Worm (Caenorhabditis elegans): ENCODE data around the gene R09D1.12.
A peak's percentile ranks its signal among the peaks of the same experiment; 100 is the strongest.

The R09D1.12 gene

DNA sequence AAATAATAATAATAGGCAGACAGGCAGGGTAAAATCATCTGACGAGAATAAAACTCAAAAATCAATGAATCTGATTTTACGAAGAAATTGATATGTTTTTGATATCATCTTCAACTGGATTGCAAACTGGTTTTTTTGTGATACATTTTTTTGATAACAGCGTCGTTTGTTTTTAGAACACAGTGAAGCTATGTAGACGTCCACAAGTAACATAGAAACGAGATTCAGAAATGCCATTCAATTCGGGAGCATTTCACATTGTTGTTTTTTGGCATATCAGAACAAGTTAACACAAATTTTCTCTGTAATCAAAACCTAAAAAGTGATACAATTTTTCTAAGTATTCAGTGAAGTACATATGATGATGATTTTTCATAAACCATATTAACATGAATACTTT lies 13.8 kb downstream of the R09D1.12 start, which contains the start of gene chil-13:
TSS of gene chil-13 (minus strand) at position 101 of the 400 bp plus-strand sequence.
- TF ChIP-seq sma-3 (GFP tag; optimal IDR thresholded peaks at IDR 0.05): no peak
- TF ChIP-seq crh-2 (tag; optimal IDR thresholded peaks at IDR 0.05): no peak
- TF ChIP-seq mab-5 (tag; optimal IDR thresholded peaks at IDR 0.05): no peak
- TF ChIP-seq R02D3.7 (tag; optimal IDR thresholded peaks at IDR 0.05): no peak
- no peak for TF ChIP-seq peb-1 (tag; optimal IDR thresholded peaks at IDR 0.05)
- TF ChIP-seq nhr-129 (tag; optimal IDR thresholded peaks at IDR 0.05): no peak
- TF ChIP-seq nhr-23 (tag; optimal IDR thresholded peaks at IDR 0.05): no peak
- no peak for TF ChIP-seq ama-1 (optimal IDR thresholded peaks at IDR 0.05)

DNA sequence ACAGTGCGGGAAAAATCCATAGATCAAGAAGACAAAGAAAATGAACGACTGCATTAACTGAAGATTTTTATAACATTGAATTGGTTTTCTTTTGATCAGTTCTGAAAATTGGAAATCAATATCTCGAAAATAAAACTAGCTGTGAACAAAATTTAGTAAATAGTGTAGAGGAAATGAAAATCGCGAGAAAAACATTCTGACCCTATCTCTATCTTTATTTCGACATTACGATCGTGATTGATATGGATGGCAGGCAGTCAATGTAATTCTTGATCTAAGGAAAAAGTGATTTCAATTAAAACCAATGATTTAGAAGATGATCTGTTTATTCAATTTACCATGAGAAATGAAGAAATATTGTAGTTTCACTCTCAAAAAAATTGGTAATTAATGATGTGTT lies 16.1 kb downstream of the R09D1.12 start, which contains the start of gene kin-16:
TSS of gene kin-16 (minus strand) at position 101 of the 400 bp plus-strand sequence.
- TF ChIP-seq peb-1 (tag; optimal IDR thresholded peaks at IDR 0.05) (no peak), C34F6.9 (tag; optimal IDR thresholded peaks at IDR 0.05) (no peak), nhr-21 (tag; optimal IDR thresholded peaks at IDR 0.05) (no peak), sma-9 (GFP tag; optimal IDR thresholded peaks at IDR 0.05) (no peak), sma-9 (tag; optimal IDR thresholded peaks at IDR 0.05) (no peak), nhr-25 (tag; optimal IDR thresholded peaks at IDR 0.05) (no peak), mbf-1 (tag; optimal IDR thresholded peaks at IDR 0.05) (no peak)

DNA sequence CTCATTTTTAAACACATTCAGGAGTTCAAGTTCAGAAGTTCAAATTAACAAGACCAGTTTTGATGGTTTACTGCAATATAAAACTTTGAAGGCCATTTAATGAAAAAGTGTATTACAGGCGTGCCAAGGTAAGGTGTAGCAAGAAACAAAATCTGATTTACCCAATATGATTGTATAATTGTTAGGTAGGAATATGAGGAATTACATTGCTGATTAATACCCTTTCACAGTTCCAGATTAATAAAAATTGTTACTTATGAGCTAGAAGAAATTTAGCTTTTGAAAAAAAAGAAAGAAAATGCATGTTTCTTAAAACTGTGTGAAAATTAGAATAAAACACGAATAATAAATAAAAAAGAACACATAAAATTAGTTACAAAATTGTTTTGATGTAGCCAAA lies 18.5 kb downstream of the R09D1.12 start, which contains the start of gene kin-15:
TSS of gene kin-15 (minus strand) at position 101 of the 400 bp plus-strand sequence.
- no peak for TF ChIP-seq ztf-4 (tag; optimal IDR thresholded peaks at IDR 0.05)
- TF ChIP-seq nhr-25 (tag; optimal IDR thresholded peaks at IDR 0.05): peak; percentile 26

DNA sequence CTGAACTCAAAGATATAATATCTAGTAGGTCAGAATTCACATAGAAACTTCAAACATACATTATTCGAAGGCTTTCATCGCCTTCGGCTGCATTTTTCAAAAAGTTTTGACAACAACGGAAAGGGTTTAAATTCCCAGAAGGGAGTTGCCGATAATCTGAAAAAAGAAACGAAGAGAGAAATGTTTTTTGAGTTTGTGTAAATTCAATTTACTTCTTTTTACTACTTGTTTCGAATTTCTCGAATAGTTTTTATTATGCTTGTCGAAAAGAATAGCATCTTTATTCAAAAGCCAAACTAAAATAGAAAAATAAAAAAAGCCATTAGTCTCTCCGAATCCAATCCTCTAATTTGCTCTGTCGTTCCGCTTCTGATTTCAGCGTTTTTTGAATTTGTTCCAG lies 21.0 kb downstream of the R09D1.12 start:
- TF ChIP-seq ZK546.5 (tag; optimal IDR thresholded peaks at IDR 0.05) (no peak), nhr-25 (tag; optimal IDR thresholded peaks at IDR 0.05) (no peak), elt-3 (tag; optimal IDR thresholded peaks at IDR 0.05) (no peak), unc-62 (GFP tag; optimal IDR thresholded peaks at IDR 0.05) (no peak), unc-55 (GFP tag; optimal IDR thresholded peaks at IDR 0.05) (no peak), peb-1 (tag; optimal IDR thresholded peaks at IDR 0.05) (no peak), alr-1 (tag; optimal IDR thresholded peaks at IDR 0.05) (no peak), mab-5 (tag; optimal IDR thresholded peaks at IDR 0.05) (no peak), nhr-77 (tag; optimal IDR thresholded peaks at IDR 0.05) (no peak), ama-1 (optimal IDR thresholded peaks at IDR 0.05) (no peak), unc-39 (tag; optimal IDR thresholded peaks at IDR 0.05) (no peak), lin-13 (GFP tag; optimal IDR thresholded peaks at IDR 0.05) (no peak)

DNA sequence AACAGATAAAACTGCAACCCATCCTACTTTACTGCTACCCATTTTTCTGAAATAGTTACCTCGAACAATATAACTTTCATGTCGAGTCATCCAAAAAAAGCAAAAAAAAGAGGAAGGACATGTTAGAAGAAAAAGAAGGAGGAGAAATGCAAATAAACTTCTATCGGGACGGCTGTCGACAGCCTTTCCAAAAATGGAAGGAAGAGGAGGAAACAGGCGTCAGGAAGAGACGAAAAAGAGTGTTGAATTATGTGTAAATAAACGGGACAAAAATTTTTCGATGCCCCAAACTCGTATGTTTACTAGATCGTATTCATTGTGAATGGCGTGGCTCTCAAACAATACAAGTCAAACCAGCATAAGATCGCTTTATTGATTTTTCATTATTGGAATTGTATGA lies 24.4 kb downstream of the R09D1.12 start, which contains the start of gene M176.5:
TSS of gene M176.5 (minus strand) at position 101 of the 400 bp plus-strand sequence.
- peak; percentile 15 for TF ChIP-seq F13H6.1 (tag; optimal IDR thresholded peaks at IDR 0.05)
- TF ChIP-seq lin-39 (tag; optimal IDR thresholded peaks at IDR 0.05): no peak

DNA sequence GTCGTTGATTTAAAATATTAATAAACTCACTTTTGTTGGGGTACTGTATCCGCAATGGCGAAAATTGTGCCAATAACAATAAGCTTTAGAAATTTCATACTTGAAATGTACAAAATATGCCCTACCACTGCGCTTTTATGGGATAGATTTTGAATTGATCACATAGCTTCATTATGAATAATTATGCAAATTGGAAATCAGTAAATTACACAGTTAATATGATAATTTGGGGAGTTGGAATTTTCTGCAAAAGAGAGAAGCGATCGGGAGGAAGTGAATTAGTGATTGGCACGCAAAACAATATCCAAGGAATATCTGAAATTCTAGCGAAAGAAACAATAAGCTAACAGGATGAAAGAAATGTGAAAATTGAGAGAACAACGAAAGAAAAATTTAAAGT lies 26.0 kb downstream of the R09D1.12 start, which contains the start of gene M176.10:
TSS of gene M176.10 (minus strand) at position 101 of the 400 bp plus-strand sequence.
- TF ChIP-seq egl-27 (tag; optimal IDR thresholded peaks at IDR 0.05): no peak
- no peak for TF ChIP-seq nhr-12 (tag; optimal IDR thresholded peaks at IDR 0.05)
- TF ChIP-seq nhr-6 (tag; optimal IDR thresholded peaks at IDR 0.05): no peak
- no peak for TF ChIP-seq unc-62 (GFP tag; optimal IDR thresholded peaks at IDR 0.05)
- no peak for TF ChIP-seq gmeb-1 (tag; optimal IDR thresholded peaks at IDR 0.05)
- TF ChIP-seq sma-9 (GFP tag; optimal IDR thresholded peaks at IDR 0.05): no peak
- no peak for TF ChIP-seq sma-9 (tag; optimal IDR thresholded peaks at IDR 0.05)
- TF ChIP-seq ztf-1 (GFP tag; conservative IDR thresholded peaks at IDR 0.05): no peak
- TF ChIP-seq nhr-11 (tag; optimal IDR thresholded peaks at IDR 0.05): no peak
- no peak for TF ChIP-seq ceh-16 (tag; optimal IDR thresholded peaks at IDR 0.05)
- TF ChIP-seq blmp-1 (tag; optimal IDR thresholded peaks at IDR 0.05; ENCODE audit: insufficient read depth): no peak
- no peak for TF ChIP-seq nhr-237 (tag; optimal IDR thresholded peaks at IDR 0.05)
- no peak for TF ChIP-seq zag-1 (tag; optimal IDR thresholded peaks at IDR 0.05)
- no peak for TF ChIP-seq mdl-1 (tag; optimal IDR thresholded peaks at IDR 0.05)

Data from whole organism, L2 larva.